Worm (Caenorhabditis elegans): ENCODE results near the gene nekl-3.

nekl-3 gene

ce11 chrX:12367498-12367897 is 23.8 kb downstream of the nekl-3 start:
- peak; percentile 36 for TF ChIP-seq tbx-8 (GFP tag; optimal IDR thresholded peaks at IDR 0.05)
- peak; percentile 51 for TF ChIP-seq ham-2 (GFP tag; optimal IDR thresholded peaks at IDR 0.05)
- no peak for TF ChIP-seq flh-1 (GFP tag; optimal IDR thresholded peaks at IDR 0.05)
- TF ChIP-seq unc-62 (GFP tag; optimal IDR thresholded peaks at IDR 0.05), result no peak
- no peak for TF ChIP-seq nhr-237 (tag; optimal IDR thresholded peaks at IDR 0.05)
- TF ChIP-seq pha-4 (tag; optimal IDR thresholded peaks at IDR 0.05), result no peak
- no peak for TF ChIP-seq zip-8 (tag; optimal IDR thresholded peaks at IDR 0.05)
- peak; percentile 11 for TF ChIP-seq mep-1 (tag; optimal IDR thresholded peaks at IDR 0.05)
- peak; percentile 72 for TF ChIP-seq mls-2 (tag; optimal IDR thresholded peaks at IDR 0.05)
- TF ChIP-seq lsy-2 (tag; optimal IDR thresholded peaks at IDR 0.05), result no peak
- TF ChIP-seq ceh-39 (tag; optimal IDR thresholded peaks at IDR 0.05), result no peak
- no peak for TF ChIP-seq unc-39 (tag; optimal IDR thresholded peaks at IDR 0.05)
- no peak for TF ChIP-seq mab-5 (tag; optimal IDR thresholded peaks at IDR 0.05)
- TF ChIP-seq nhr-76 (tag; optimal IDR thresholded peaks at IDR 0.05), result no peak
- peak; percentile 26 for TF ChIP-seq hlh-1 (tag; optimal IDR thresholded peaks at IDR 0.05)
- peak; percentile 80 for TF ChIP-seq drap-1 (GFP tag; optimal IDR thresholded peaks at IDR 0.05)
- TF ChIP-seq lin-13 (tag; optimal IDR thresholded peaks at IDR 0.05), result no peak
- peak; percentile 44 for TF ChIP-seq ceh-43 (GFP tag; optimal IDR thresholded peaks at IDR 0.05)
- peak; percentile 74 for TF ChIP-seq M03D4.4 (tag; optimal IDR thresholded peaks at IDR 0.05)
- no peak for TF ChIP-seq blmp-1 (tag; optimal IDR thresholded peaks at IDR 0.05)
- TF ChIP-seq sptf-1 (tag; optimal IDR thresholded peaks at IDR 0.05), result peak; percentile 72
- TF ChIP-seq nhr-28 (tag; optimal IDR thresholded peaks at IDR 0.05), result no peak
- peak; percentile 84 for TF ChIP-seq ceh-83 (GFP tag; optimal IDR thresholded peaks at IDR 0.05)
- TF ChIP-seq elt-3 (tag; optimal IDR thresholded peaks at IDR 0.05), result no peak
- TF ChIP-seq sem-2 (GFP tag; optimal IDR thresholded peaks at IDR 0.05), result peak; percentile 64
- TF ChIP-seq unc-120 (tag; optimal IDR thresholded peaks at IDR 0.05; ENCODE audit: poor library complexity, severe bottlenecking), result peak; percentile 41
- TF ChIP-seq ztf-11 (tag; optimal IDR thresholded peaks at IDR 0.05), result no peak
- no peak for TF ChIP-seq elt-1 (tag; optimal IDR thresholded peaks at IDR 0.05; ENCODE audit: borderline replicate concordance, insufficient read depth)
- TF ChIP-seq bed-3 (GFP tag; optimal IDR thresholded peaks at IDR 0.05), result peak; percentile 59
- TF ChIP-seq ces-1 (GFP tag; optimal IDR thresholded peaks at IDR 0.05), result peak; percentile 2
- TF ChIP-seq nhr-2 (tag; optimal IDR thresholded peaks at IDR 0.05), result no peak
- TF ChIP-seq snpc-4 (tag; optimal IDR thresholded peaks at IDR 0.05), result no peak
- TF ChIP-seq cnd-1 (tag; optimal IDR thresholded peaks at IDR 0.05), result peak; percentile 74
- no peak for TF ChIP-seq nhr-12 (tag; optimal IDR thresholded peaks at IDR 0.05)
- peak; percentile 49 for TF ChIP-seq lin-32 (GFP tag; optimal IDR thresholded peaks at IDR 0.05)

ce11 chrX:12365388-12365787 is 25.9 kb downstream of the nekl-3 start, which contains the start of gene F19H6.4:
Gene F19H6.4, plus strand, starts transcription at chrX:12365688.
- TF ChIP-seq ceh-43 (GFP tag; optimal IDR thresholded peaks at IDR 0.05) (no peak), zip-8 (tag; optimal IDR thresholded peaks at IDR 0.05) (no peak), nhr-237 (tag; optimal IDR thresholded peaks at IDR 0.05) (no peak), nhr-12 (tag; optimal IDR thresholded peaks at IDR 0.05) (no peak), sptf-1 (tag; optimal IDR thresholded peaks at IDR 0.05) (no peak), nhr-76 (tag; optimal IDR thresholded peaks at IDR 0.05) (no peak), ztf-11 (tag; optimal IDR thresholded peaks at IDR 0.05) (no peak), unc-39 (tag; optimal IDR thresholded peaks at IDR 0.05) (no peak), unc-62 (GFP tag; optimal IDR thresholded peaks at IDR 0.05) (no peak), pha-4 (tag; optimal IDR thresholded peaks at IDR 0.05) (no peak)

ce11 chrX:12364804-12365203 is 26.5 kb downstream of the nekl-3 start, which contains the start of gene F19H6.5:
Gene F19H6.5, minus strand, starts transcription at chrX:12364904.
- no peak for TF ChIP-seq lin-13 (tag; optimal IDR thresholded peaks at IDR 0.05)
- TF ChIP-seq mab-5 (tag; optimal IDR thresholded peaks at IDR 0.05), result no peak
- no peak for TF ChIP-seq hlh-1 (tag; optimal IDR thresholded peaks at IDR 0.05)
- TF ChIP-seq ham-2 (GFP tag; optimal IDR thresholded peaks at IDR 0.05), result no peak
- no peak for TF ChIP-seq nhr-237 (tag; optimal IDR thresholded peaks at IDR 0.05)
- TF ChIP-seq nhr-12 (tag; optimal IDR thresholded peaks at IDR 0.05), result no peak
- TF ChIP-seq elt-3 (tag; optimal IDR thresholded peaks at IDR 0.05), result no peak
- TF ChIP-seq nhr-2 (tag; optimal IDR thresholded peaks at IDR 0.05), result no peak
- no peak for TF ChIP-seq lsy-2 (tag; optimal IDR thresholded peaks at IDR 0.05)

All from whole organism, mixed stage, embryonic.